Worm (Caenorhabditis elegans) whole organism, L4/young adult: ENCODE data around the gene crn-2.

Experiments used
- W03F9.2 ChIP-seq: fragments of 150-350 bp; optimal IDR thresholded peaks from 2 replicates; lab custom pipeline; 2014; ENCODE audit warnings: missing biosample characterization, missing genetic modification characterization
- him-1 ChIP-seq: sonication (generic microtip); optimal IDR thresholded peaks from 2 replicates; lab custom pipeline; 2016; ENCODE audit warnings: missing genotype, missing genetic modification reagents, missing genetic modification characterization, missing compliant biosample characterization

DNA sequence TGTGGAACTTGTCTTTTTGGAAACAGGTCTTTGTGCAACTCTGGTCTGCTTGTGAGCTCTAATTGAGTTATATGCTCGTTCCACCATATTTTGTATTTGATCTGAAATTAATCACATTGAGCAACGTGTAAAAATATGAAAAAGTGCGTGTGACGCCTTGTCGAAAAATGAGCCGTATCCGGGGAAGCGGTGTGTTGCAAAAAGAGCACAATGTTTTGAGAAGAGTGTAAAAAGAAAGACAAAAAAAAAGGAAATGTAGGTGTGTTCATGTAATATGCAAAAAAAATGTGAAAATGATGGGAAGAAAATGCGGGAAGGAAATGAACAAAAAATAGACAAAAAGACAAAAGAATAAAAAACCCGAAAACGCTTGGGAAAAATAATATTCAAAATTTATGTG is 36.4 kb downstream of the crn-2 start, which contains the start of gene acy-4:
- TF ChIP-seq W03F9.2 (no peak), him-1 (tag; lab: Kevin White, UChicago) (no peak)
